Worm (Caenorhabditis elegans): ENCODE data around the gene rab-3.

The rab-3 gene

DNA sequence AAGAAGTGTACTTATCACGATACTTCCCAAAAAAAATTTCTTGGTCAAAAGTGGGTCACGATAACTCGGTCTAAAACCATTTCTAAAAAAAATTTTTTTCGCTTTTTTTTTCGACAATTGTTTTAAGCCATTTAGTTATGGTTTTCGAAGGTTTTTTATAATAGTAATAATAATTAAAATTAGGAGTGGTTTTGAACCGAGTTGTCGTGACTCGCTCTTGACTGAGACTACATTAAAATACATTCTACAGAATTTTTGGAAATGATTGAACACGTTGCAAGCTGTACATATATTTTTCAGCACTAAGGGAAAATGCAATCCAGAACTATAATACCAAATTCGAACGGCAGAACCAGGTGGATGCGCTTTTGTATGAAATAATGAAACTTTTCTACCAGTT, 26.5 kb upstream of the rab-3 start, which contains the start of gene F10C1.8:
Gene F10C1.8 (plus strand): TSS at position 301 of the 400 bp plus-strand sequence.
- TF ChIP-seq sdz-12 (GFP tag; optimal IDR thresholded peaks at IDR 0.05) (no peak), D1046.2 (GFP tag; IDR thresholded peaks at IDR 0.05) (no peak), unc-130 (GFP tag; optimal IDR thresholded peaks at IDR 0.05) (no peak), cey-2 (tag; optimal IDR thresholded peaks at IDR 0.05; ENCODE audit: borderline replicate concordance, insufficient read depth) (no peak), F44E2.7 (GFP tag; IDR thresholded peaks at IDR 0.05) (no peak), daf-8 (GFP tag; IDR thresholded peaks at IDR 0.05) (no peak), F10B5.3 (tag; optimal IDR thresholded peaks at IDR 0.05) (no peak), ZK546.5 (tag; optimal IDR thresholded peaks at IDR 0.05) (no peak), mep-1 (tag; optimal IDR thresholded peaks at IDR 0.05) (no peak), mxl-2 (GFP tag; conservative IDR thresholded peaks at IDR 0.05) (no peak), mes-2 (tag; optimal IDR thresholded peaks at IDR 0.05; ENCODE audit: poor library complexity, severe bottlenecking) (no peak), fkh-10 (GFP tag; optimal IDR thresholded peaks at IDR 0.05) (no peak), zip-2 (tag; optimal IDR thresholded peaks at IDR 0.05) (no peak), lin-13 (GFP tag; optimal IDR thresholded peaks at IDR 0.05) (no peak), pha-4 (GFP tag; IDR thresholded peaks at IDR 0.05) (no peak), pha-4 (tag; optimal IDR thresholded peaks at IDR 0.05) (no peak)

DNA sequence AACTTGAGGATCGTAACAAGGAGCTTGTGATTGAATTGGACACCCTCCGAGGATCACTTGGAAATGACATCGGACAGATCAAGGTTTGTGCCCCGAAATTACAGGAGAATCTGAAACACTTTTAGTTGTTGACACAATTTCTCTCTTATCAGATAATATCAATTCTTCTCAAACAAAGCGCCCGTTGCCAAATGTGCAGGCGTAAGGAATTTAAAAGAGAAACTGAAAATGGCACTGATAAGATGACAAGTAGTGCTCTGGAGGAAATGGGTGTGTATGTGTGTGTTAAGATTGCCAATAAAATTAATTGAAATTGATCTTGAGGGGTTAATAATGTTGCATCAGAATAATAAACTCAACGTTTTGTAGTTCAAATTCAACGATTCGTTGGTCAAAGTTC, 23.7 kb upstream of the rab-3 start:
- TF ChIP-seq nhr-77 (tag; optimal IDR thresholded peaks at IDR 0.05) (peak; percentile 69), hlh-30 (tag; optimal IDR thresholded peaks at IDR 0.05; ENCODE audit: insufficient read depth) (no peak), dve-1 (tag; optimal IDR thresholded peaks at IDR 0.05; ENCODE audit: insufficient read depth) (peak; percentile 77), mep-1 (tag; optimal IDR thresholded peaks at IDR 0.05) (no peak), mxl-3 (GFP tag; optimal IDR thresholded peaks at IDR 0.05) (peak; percentile 17), nhr-28 (tag; optimal IDR thresholded peaks at IDR 0.05) (peak; percentile 85), aha-1 (tag) (peak; percentile 17), daf-16 (GFP tag; optimal IDR thresholded peaks at IDR 0.05) (no peak), daf-16 (tag; optimal IDR thresholded peaks at IDR 0.05) (peak; percentile 79), tra-1 (GFP tag; IDR thresholded peaks at IDR 0.05) (0 out of 2 replicates have a peak, but pooled peaks have one; percentile 49), egl-27 (tag; optimal IDR thresholded peaks at IDR 0.05) (no peak), F26F4.8 (GFP tag; conservative IDR thresholded peaks at IDR 0.05) (no peak), dmd-6 (GFP tag; IDR thresholded peaks at IDR 0.05) (peak; percentile 72), mes-2 (tag; optimal IDR thresholded peaks at IDR 0.05; ENCODE audit: poor library complexity, severe bottlenecking) (peak; percentile 9), hlh-11 (tag; optimal IDR thresholded peaks at IDR 0.05) (peak; percentile 60), lin-1 (GFP tag; IDR thresholded peaks at IDR 0.05) (0 out of 2 replicates have a peak, but pooled peaks have one; percentile 23), ama-1 (optimal IDR thresholded peaks at IDR 0.05) (peak; percentile 8), pqm-1 (tag; optimal IDR thresholded peaks at IDR 0.05) (peak; percentile 92)

DNA sequence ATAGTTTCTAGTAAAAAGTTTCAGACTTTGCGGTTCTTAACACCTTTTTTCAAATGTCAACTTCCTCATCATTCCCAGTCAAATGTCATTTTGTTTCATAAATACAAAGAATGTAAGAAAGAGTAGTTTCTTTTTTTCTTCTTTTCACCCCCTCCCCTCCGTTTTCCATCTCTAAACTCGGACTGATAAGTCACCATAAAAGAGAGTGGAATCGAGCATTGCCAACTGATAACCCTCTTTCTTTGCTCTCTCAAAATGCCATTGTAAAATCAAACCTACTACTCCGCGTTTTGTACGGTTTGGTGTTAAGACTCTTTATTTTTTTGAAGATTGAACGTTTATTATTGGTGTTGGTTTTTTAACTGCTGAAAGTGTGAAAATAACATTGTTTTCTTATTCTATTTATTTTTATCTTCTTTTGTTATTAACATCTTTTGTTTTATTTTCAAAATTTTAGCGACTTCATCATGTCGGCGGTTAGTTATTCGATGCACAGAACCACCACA, 22.1 kb upstream of the rab-3 start, which contains the start of gene ifb-2:
Gene ifb-2 (plus strand): TSS at position 456 of the 506 bp plus-strand sequence.
- TF ChIP-seq nhr-28 (tag; optimal IDR thresholded peaks at IDR 0.05): peak; percentile 80
- no peak for TF ChIP-seq skn-1 (tag; optimal IDR thresholded peaks at IDR 0.05)
- no peak for TF ChIP-seq zip-11 (GFP tag; IDR thresholded peaks at IDR 0.05)
- no peak for TF ChIP-seq lsy-2 (tag; optimal IDR thresholded peaks at IDR 0.05)
- no peak for TF ChIP-seq mes-2 (tag; optimal IDR thresholded peaks at IDR 0.05; ENCODE audit: poor library complexity, severe bottlenecking)
- TF ChIP-seq nhr-77 (tag; optimal IDR thresholded peaks at IDR 0.05): peak; percentile 23
- TF ChIP-seq gei-8 (GFP tag; optimal IDR thresholded peaks at IDR 0.05): no peak
- no peak for TF ChIP-seq hmg-1.1 (GFP tag; IDR thresholded peaks at IDR 0.05)
- no peak for TF ChIP-seq zfp-2 (tag; optimal IDR thresholded peaks at IDR 0.05)
- no peak for TF ChIP-seq daf-12 (tag; optimal IDR thresholded peaks at IDR 0.05)
- no peak for TF ChIP-seq unc-130 (GFP tag; optimal IDR thresholded peaks at IDR 0.05)
- TF ChIP-seq tag-97 (GFP tag; IDR thresholded peaks at IDR 0.05): no peak
- peak; percentile 94 for TF ChIP-seq pqm-1 (tag; optimal IDR thresholded peaks at IDR 0.05)
- no peak for TF ChIP-seq ceh-44 (GFP tag; IDR thresholded peaks at IDR 0.05)
- peak; percentile 25 for TF ChIP-seq nhr-6 (tag; optimal IDR thresholded peaks at IDR 0.05)
- peak; percentile 44 for TF ChIP-seq dve-1 (tag; optimal IDR thresholded peaks at IDR 0.05; ENCODE audit: insufficient read depth)
- 0 out of 2 replicates have a peak, but pooled peaks have one; percentile 48 for TF ChIP-seq nhr-41 (GFP tag; IDR thresholded peaks at IDR 0.05)
- TF ChIP-seq T26A8.4 (GFP tag; IDR thresholded peaks at IDR 0.05): no peak
- TF ChIP-seq duxl-1 (tag; optimal IDR thresholded peaks at IDR 0.05; ENCODE audit: poor library complexity): no peak
- TF ChIP-seq hlh-11 (tag; optimal IDR thresholded peaks at IDR 0.05): peak; percentile 62
- peak; percentile 65 for TF ChIP-seq dmd-6 (GFP tag; IDR thresholded peaks at IDR 0.05)
- TF ChIP-seq tra-1 (GFP tag; IDR thresholded peaks at IDR 0.05): no peak
- no peak for TF ChIP-seq aha-1 (tag)
- TF ChIP-seq nhr-10 (tag; optimal IDR thresholded peaks at IDR 0.05): no peak
- no peak for TF ChIP-seq saeg-2 (GFP tag; IDR thresholded peaks at IDR 0.05)
- no peak for TF ChIP-seq daf-16 (GFP tag; optimal IDR thresholded peaks at IDR 0.05)
- peak; percentile 44 for TF ChIP-seq daf-16 (tag; optimal IDR thresholded peaks at IDR 0.05)
